Worm (Caenorhabditis elegans): Measurements from ENCODE around the gene K09E9.7.

ce11 chrX:15619273-15619672 lies 21.4 kb upstream of the K09E9.7 start:
- TF ChIP-seq ama-1 (optimal IDR thresholded peaks at IDR 0.05) (no peak), pes-1 (GFP tag; IDR thresholded peaks at IDR 0.05) (peak; percentile 62), tbx-11 (GFP tag; IDR thresholded peaks at IDR 0.05) (no peak), hmbx-1 (tag; optimal IDR thresholded peaks at IDR 0.05) (no peak), F13C5.2 (tag; optimal IDR thresholded peaks at IDR 0.05) (no peak), aly-1 (tag; optimal IDR thresholded peaks at IDR 0.05) (no peak), B0310.2 (tag; optimal IDR thresholded peaks at IDR 0.05) (no peak), flt-1 (GFP tag; IDR thresholded peaks at IDR 0.05) (no peak)

Data from whole organism, early embryonic.